Worm (Caenorhabditis elegans): ENCODE data around the gene Y17G7B.12.

The Y17G7B.12 gene

ce11 chrII:12027697-12028245 is 4.1 kb downstream of the Y17G7B.12 start, which contains the start of gene Y17G7B.8:
Gene Y17G7B.8, minus strand, starts transcription at chrII:12027747.
- no peak for TF ChIP-seq unc-62 (GFP tag; optimal IDR thresholded peaks at IDR 0.05)

ce11 chrII:12028707-12029106 is 5.0 kb downstream of the Y17G7B.12 start:
- TF ChIP-seq unc-62 (GFP tag; optimal IDR thresholded peaks at IDR 0.05), result no peak

DNA sequence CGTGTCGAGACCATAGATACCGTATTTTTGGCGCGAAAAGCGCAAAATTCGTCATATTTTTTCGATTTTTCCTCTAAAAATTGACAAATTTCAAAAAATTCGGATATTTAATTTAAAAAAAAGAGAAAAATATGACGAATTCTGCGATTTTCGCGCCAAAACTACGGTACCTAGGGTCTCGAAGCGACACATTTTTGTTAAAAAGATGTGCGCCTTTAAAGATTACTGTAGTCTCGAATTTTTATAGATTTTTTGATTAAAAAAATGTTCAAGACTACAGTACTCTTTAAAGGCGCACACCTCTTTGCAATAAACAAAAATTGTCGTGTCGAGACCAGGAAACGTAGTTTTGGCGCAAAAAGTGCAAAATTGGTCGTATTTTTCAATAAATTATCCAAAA is 12.4 kb downstream of the Y17G7B.12 start:
- no peak for TF ChIP-seq unc-62 (GFP tag; optimal IDR thresholded peaks at IDR 0.05)

- no peak for TF ChIP-seq unc-62 (GFP tag; optimal IDR thresholded peaks at IDR 0.05)
Measured at ce11 chrII:12036516-12036915, 12.9 kb downstream of the Y17G7B.12 start, which contains the start of gene cyn-16. Gene cyn-16, minus strand, starts transcription at chrII:12036742.

- no peak for TF ChIP-seq unc-62 (GFP tag; optimal IDR thresholded peaks at IDR 0.05)
Measured at ce11 chrII:12039039-12039438, 15.4 kb downstream of the Y17G7B.12 start, which contains the start of gene tpi-1. Gene tpi-1, minus strand, starts transcription at chrII:12039139.

ce11 chrII:12040167-12040566 is 16.5 kb downstream of the Y17G7B.12 start:
- TF ChIP-seq unc-62 (GFP tag; optimal IDR thresholded peaks at IDR 0.05), result no peak

DNA sequence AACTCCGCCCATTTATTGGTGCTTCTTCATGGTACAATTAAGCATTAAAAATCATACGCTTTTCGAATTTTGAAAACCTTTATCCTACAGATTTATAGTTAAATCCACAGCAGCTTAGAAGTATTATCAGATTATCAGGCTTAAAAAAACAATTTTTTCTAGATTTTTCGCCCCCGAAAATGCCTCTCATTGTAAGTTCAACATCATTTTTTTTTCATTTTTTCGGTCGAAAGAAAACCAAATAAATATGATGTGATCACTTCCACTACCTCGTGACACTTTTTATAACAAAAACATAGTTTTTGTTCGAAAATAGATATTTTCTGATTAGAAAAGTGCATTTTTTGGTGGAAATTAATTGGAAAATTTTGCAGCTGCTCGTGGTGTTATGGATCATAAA is 17.5 kb downstream of the Y17G7B.12 start:
- no peak for TF ChIP-seq unc-62 (GFP tag; optimal IDR thresholded peaks at IDR 0.05)

DNA sequence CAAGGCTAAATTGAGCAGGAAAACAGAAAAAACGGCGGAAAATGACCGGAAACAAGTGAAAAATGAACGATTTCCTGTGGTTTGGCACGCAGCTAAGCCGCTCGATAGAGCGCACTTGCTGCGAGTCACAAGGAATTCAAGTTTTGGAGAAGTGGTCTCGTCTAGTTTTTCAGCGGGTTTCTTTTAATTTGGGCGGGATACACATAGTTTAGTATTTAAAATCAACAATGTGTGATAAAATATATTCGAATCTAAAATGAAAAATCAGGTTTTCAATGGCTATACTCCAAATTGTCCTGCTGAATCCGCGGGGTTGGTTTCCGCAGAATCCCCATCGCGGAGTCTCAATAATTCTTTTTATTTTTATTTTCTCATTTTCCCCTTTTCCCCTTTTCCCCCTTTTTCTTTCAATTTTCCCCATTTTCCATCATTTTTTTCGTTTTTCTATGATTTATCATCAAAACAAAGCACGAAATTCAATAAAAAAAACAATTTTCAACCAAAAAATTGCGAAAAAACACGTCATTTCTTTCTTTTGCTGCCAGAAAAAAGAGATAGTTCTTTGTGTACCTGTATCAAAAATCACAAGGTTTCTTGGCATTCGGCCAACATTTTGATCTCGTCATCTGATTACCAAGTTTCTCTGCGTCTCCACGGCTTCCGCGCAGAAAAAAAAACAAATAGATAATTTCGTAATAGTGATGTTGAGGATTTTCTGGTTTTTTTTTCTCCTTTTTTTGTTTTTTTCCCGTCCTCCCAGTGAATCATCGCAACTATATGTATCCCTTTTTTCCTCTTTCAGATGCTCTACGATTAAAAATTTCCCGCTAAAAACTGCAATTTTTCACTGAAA is 18.7 kb downstream of the Y17G7B.12 start, which contains the start of gene ippk-1:
Gene ippk-1 (plus strand): TSS at position 803 of the 853 bp plus-strand sequence.
- TF ChIP-seq unc-62 (GFP tag; optimal IDR thresholded peaks at IDR 0.05), result no peak

- TF ChIP-seq unc-62 (GFP tag; optimal IDR thresholded peaks at IDR 0.05), result no peak
Measured at ce11 chrII:12049281-12049680, 25.6 kb downstream of the Y17G7B.12 start, which contains the start of gene nadk-2. Gene nadk-2, plus strand, starts transcription at chrII:12049581.

- no peak for TF ChIP-seq unc-62 (GFP tag; optimal IDR thresholded peaks at IDR 0.05)
Measured at ce11 chrII:12050607-12051006, 26.9 kb downstream of the Y17G7B.12 start.

DNA sequence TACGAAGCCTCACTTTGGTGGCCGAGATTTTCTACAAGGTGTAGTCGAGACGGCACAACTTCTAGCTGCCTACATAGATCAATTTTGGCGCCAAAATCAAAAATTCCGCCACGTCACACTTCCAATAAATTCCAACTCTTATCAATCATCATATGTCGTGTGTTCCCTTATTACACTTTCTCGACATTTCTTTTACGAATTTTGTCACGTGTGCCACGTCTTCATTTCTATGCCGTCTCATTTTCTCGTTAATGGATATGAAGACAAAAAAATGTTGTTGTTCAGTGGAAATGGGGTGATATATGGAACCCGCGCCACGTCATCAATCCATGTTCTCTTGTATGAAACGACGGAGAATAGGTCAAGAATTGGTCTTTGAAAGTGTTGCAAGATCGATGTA is 27.9 kb downstream of the Y17G7B.12 start:
- TF ChIP-seq unc-62 (GFP tag; optimal IDR thresholded peaks at IDR 0.05), result no peak

ce11 chrII:12052136-12052535 is 28.5 kb downstream of the Y17G7B.12 start:
- no peak for TF ChIP-seq unc-62 (GFP tag; optimal IDR thresholded peaks at IDR 0.05)

- no peak for TF ChIP-seq unc-62 (GFP tag; optimal IDR thresholded peaks at IDR 0.05)
Measured at ce11 chrII:12052924-12053323, 29.3 kb downstream of the Y17G7B.12 start.

DNA sequence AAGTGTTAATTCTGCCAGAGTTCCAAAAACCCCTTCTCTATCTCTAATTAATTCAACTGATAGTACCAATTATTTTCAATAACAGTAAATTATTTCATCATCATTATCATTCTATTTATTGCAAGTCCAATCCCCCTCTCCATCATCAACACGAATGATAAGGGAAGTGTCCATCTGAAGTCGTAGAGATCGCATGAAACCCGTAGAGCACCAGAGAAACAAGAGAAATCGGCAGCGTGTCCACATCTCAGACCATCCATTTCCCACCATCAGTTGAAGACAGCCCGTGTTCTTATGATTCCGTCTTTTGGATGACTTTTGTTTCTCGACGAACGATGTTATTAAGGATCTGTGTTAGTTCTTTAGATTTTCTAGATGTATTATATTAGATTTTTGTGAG is 29.8 kb downstream of the Y17G7B.12 start:
- TF ChIP-seq unc-62 (GFP tag; optimal IDR thresholded peaks at IDR 0.05), result no peak

DNA sequence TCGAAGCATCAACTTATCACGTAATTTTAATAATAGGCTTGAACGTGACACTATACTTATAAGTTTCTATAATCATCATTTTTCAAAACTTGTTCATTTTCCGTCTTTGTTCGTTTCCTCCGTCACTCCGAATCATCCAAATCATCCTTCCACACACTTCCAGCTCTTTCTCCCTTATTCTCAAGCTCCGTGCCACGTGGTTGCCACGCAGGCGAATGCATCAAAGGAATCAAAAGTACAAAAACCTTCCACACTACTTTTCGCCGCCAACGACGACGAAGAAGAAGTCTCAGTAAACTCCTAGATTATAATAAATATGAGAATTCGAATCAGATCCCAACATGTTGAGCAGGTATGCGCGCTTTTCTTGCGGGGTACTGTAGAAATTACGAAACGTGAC is 30.5 kb downstream of the Y17G7B.12 start:
- TF ChIP-seq unc-62 (GFP tag; optimal IDR thresholded peaks at IDR 0.05), result no peak

ce11 chrII:12054558-12054957 is 30.9 kb downstream of the Y17G7B.12 start:
- no peak for TF ChIP-seq unc-62 (GFP tag; optimal IDR thresholded peaks at IDR 0.05)
